Worm (Caenorhabditis elegans): Measurements from ENCODE around the gene icd-1.
A peak's percentile ranks its signal among the peaks of the same experiment; 100 is the strongest.

The icd-1 gene

DNA sequence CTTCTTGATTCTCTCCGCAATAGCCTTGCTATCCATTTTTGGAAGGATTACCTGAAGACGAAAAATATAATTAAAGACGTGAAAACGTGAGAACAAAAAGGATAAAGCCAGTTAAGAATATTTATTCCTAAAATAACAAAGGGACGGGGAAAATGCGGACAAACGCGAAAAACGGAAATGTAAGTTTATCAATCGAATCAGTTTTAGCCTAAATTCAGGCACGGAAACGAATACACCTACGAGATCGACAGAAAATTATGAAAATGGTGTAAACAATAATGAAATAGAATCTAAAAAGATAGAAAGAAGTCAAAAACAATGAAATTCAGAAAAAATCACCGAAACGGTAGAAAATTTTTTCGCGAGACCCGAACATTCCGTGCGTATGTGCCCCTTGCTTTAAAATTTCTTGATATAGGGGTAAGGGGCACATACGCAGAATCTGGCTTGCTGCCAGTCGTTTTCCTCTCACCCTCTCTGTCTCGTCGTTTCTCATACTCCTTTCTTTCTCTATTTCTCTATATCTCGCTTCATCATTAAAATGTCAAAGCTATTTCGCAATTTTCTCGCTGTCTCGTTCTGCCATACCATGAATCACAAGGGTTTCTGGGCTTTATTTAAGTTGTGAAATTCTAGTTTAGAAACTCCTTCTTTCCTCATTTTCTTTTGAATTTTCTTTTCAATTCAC, at the start of gene icd-1 (continued):
- peak; percentile 45 to 89 for TF ChIP-seq mdl-1 (tag; optimal IDR thresholded peaks at IDR 0.05)
- no peak for TF ChIP-seq hlh-4 (tag; optimal IDR thresholded peaks at IDR 0.05)
- peak; percentile 79 for TF ChIP-seq blmp-1 (tag; optimal IDR thresholded peaks at IDR 0.05)
- TF ChIP-seq jun-1 (tag; optimal IDR thresholded peaks at IDR 0.05) = peak; percentile 94
- no peak for TF ChIP-seq unc-62 (GFP tag; optimal IDR thresholded peaks at IDR 0.05)
- TF ChIP-seq fkh-8 (tag; optimal IDR thresholded peaks at IDR 0.05) = peak; percentile 96
- no peak for TF ChIP-seq pqm-1 (tag; optimal IDR thresholded peaks at IDR 0.05)
- TF ChIP-seq tbx-2 (tag; optimal IDR thresholded peaks at IDR 0.05) = peak; percentile 97
- peak; percentile 94 for TF ChIP-seq xbp-1 (tag; optimal IDR thresholded peaks at IDR 0.05)
- TF ChIP-seq ztf-4 (tag; optimal IDR thresholded peaks at IDR 0.05) = peak; percentile 97
- peak; percentile 94 for TF ChIP-seq lin-39 (tag; optimal IDR thresholded peaks at IDR 0.05)
- peak; percentile 76 to 81 (median 76) for TF ChIP-seq dpl-1 (GFP tag; optimal IDR thresholded peaks at IDR 0.05)
- peak; percentile 74 for TF ChIP-seq unc-130 (tag; optimal IDR thresholded peaks at IDR 0.05)
- peak; percentile 94 for TF ChIP-seq nhr-90 (tag; optimal IDR thresholded peaks at IDR 0.05; ENCODE audit: poor library complexity)
- TF ChIP-seq grh-1 (GFP tag; IDR thresholded peaks at IDR 0.05) = peak; percentile 95
- peak; percentile 93 to 96 for TF ChIP-seq efl-1 (optimal IDR thresholded peaks at IDR 0.05)
- peak; percentile 73 to 98 for TF ChIP-seq efl-1 (GFP tag; optimal IDR thresholded peaks at IDR 0.05 in 1 of 2)
- peak; percentile 80 for TF ChIP-seq ceh-8 (GFP tag; optimal IDR thresholded peaks at IDR 0.05)
- peak; percentile 44 for TF ChIP-seq sox-4 (tag; optimal IDR thresholded peaks at IDR 0.05)
- no peak for TF ChIP-seq nhr-12 (tag; optimal IDR thresholded peaks at IDR 0.05)
- peak; percentile 89 for TF ChIP-seq ceh-88 (GFP tag; IDR thresholded peaks at IDR 0.05)
- TF ChIP-seq ceh-90 (tag; optimal IDR thresholded peaks at IDR 0.05) = peak; percentile 28
- TF ChIP-seq unc-86 (tag; optimal IDR thresholded peaks at IDR 0.05) = peak; percentile 95
- TF ChIP-seq lin-14 (GFP tag; optimal IDR thresholded peaks at IDR 0.05) = peak; percentile 98
- no peak for TF ChIP-seq Y116A8C.19 (tag; optimal IDR thresholded peaks at IDR 0.05; ENCODE audit: borderline replicate concordance)
- peak; percentile 88 for TF ChIP-seq irx-1 (tag; optimal IDR thresholded peaks at IDR 0.05)
- peak; percentile 94 for TF ChIP-seq dsc-1 (tag; optimal IDR thresholded peaks at IDR 0.05)
- TF ChIP-seq hpl-2 (GFP tag; optimal IDR thresholded peaks at IDR 0.05) = peak; percentile 91
- TF ChIP-seq zag-1 (tag; optimal IDR thresholded peaks at IDR 0.05) = peak; percentile 73
- peak in 1 of 2 experiments; percentile 85 for TF ChIP-seq ztf-11 (tag; optimal IDR thresholded peaks at IDR 0.05)
- TF ChIP-seq aly-2 (tag; optimal IDR thresholded peaks at IDR 0.05) = peak; percentile 91
- peak; percentile 97 for TF ChIP-seq nhr-47 (tag; optimal IDR thresholded peaks at IDR 0.05)
- TF ChIP-seq nhr-20 (tag; optimal IDR thresholded peaks at IDR 0.05) = peak; percentile 98
- TF ChIP-seq tlp-1 (tag; optimal IDR thresholded peaks at IDR 0.05) = no peak

DNA sequence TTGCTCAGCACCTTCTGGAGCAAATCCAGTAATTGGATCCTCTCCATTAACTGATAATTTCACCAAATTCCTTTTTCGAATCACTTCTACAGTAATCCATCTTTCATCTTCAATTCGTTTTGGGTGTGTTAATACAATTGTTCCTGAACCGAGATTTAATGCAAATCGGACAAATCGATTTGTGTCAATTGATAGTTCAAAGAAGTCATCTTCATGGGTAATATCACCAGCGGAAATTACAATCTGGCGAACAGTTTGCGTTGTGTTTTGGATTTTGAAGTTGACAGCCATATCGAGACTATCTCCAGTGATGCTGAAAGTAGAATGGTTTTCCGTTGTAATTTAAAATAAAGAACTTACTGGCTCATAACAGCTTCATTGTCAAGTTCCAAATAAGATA, 49.4 kb upstream of the icd-1 start:
- TF ChIP-seq elt-3 (tag; optimal IDR thresholded peaks at IDR 0.05) = no peak
- no peak for TF ChIP-seq unc-62 (GFP tag; optimal IDR thresholded peaks at IDR 0.05)
- no peak for TF ChIP-seq nhr-12 (tag; optimal IDR thresholded peaks at IDR 0.05)
- TF ChIP-seq nhr-90 (tag; optimal IDR thresholded peaks at IDR 0.05; ENCODE audit: poor library complexity) = no peak
- TF ChIP-seq ces-1 (GFP tag; optimal IDR thresholded peaks at IDR 0.05) = no peak
- no peak for TF ChIP-seq egl-13 (tag; optimal IDR thresholded peaks at IDR 0.05)
- TF ChIP-seq aly-2 (tag; optimal IDR thresholded peaks at IDR 0.05) = no peak
- no peak for TF ChIP-seq F16B12.6 (tag; optimal IDR thresholded peaks at IDR 0.05)
- TF ChIP-seq nhr-237 (tag; optimal IDR thresholded peaks at IDR 0.05) = no peak

DNA sequence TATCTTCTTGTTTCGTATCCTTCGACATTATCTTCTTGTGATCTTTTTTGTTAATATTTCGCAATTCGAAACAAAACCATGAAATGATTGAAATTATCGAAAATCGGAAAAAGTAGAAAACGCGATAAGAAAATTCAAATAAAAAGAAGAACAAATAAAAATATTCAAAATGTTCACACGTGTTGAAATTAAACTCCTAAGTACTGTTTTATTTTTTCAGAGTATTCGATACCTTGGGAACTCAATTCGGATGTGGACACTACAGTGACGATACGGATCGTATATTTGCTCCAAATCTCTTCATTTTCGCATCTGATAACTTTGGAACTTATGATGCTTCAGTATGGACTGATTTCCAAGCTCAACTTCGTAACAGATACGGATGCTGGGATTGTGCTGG, 47.7 kb upstream of the icd-1 start, which contains the start of gene T19D12.5:
T19D12.5 (minus strand) TSS at position 101 of the 400 bp plus-strand sequence.
- TF ChIP-seq jun-1 (tag; optimal IDR thresholded peaks at IDR 0.05) (no peak), egl-27 (tag; optimal IDR thresholded peaks at IDR 0.05) (no peak), nhr-20 (tag; optimal IDR thresholded peaks at IDR 0.05) (no peak), pag-3 (tag; optimal IDR thresholded peaks at IDR 0.05; ENCODE audit: borderline replicate concordance, insufficient read depth) (no peak), C16A3.4 (tag; optimal IDR thresholded peaks at IDR 0.05) (no peak), C04F5.9 (tag; optimal IDR thresholded peaks at IDR 0.05) (no peak), mab-9 (GFP tag; IDR thresholded peaks at IDR 0.05) (no peak), zag-1 (tag; optimal IDR thresholded peaks at IDR 0.05) (no peak), nhr-77 (tag; optimal IDR thresholded peaks at IDR 0.05) (no peak), sup-37 (GFP tag; optimal IDR thresholded peaks at IDR 0.05) (no peak), aha-1 (tag; optimal IDR thresholded peaks at IDR 0.05) (no peak), ceh-8 (GFP tag; optimal IDR thresholded peaks at IDR 0.05) (no peak)

All from whole organism, L1 larva.